Worm (Caenorhabditis elegans): ENCODE measurements around the gene T04C12.1.

DNA sequence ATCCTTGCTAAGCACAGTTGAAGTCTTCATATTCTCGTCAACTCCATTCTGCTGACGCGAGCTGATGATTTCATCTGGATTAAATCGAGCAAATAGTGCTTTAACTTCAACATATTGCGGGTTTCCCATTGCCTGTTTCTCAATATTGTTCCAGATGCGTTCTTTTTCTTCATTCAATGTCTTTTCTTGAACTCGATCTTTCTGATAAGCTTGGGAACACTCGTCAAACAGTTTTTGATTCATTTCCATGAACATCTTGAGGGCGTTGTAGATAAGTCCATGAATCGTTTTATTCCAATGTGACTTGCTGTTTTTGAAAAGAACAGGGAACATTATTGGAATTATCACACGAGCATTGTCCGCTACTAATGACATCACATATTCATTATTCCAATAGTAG is 31.3 kb downstream of the T04C12.1 start:
- TF ChIP-seq nhr-76 (tag; optimal IDR thresholded peaks at IDR 0.05) (no peak), elt-2 (tag; optimal IDR thresholded peaks at IDR 0.05) (no peak)
